Worm (Caenorhabditis elegans): ENCODE data around the gene T12A2.21.

T12A2.21 gene

DNA sequence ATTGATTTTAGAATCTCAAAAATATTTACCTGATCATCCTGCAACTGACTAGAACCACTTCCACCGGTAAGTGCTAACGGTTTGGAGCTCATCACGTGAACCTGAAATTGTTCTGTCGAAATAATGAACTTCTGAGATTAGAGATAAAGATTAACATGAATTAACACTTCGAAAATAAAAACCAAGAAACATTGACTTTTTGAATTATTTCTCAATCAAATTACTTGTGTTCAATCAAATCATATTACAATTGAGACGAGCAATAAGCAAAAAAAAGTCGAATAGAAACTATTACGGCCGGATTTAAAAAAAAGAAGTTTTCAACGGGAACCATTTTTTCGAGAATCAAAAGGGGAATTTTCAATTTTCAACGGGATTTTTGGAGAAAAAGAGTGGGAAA is 9.2 kb upstream of the T12A2.21 start, which contains the start of gene bcas-2:
Gene bcas-2 (minus strand): TSS at position 101 of the 400 bp plus-strand sequence.
- TF ChIP-seq lin-32 (GFP tag; optimal IDR thresholded peaks at IDR 0.05) (no peak), mls-2 (tag; optimal IDR thresholded peaks at IDR 0.05) (no peak), drap-1 (GFP tag; optimal IDR thresholded peaks at IDR 0.05) (no peak)

DNA sequence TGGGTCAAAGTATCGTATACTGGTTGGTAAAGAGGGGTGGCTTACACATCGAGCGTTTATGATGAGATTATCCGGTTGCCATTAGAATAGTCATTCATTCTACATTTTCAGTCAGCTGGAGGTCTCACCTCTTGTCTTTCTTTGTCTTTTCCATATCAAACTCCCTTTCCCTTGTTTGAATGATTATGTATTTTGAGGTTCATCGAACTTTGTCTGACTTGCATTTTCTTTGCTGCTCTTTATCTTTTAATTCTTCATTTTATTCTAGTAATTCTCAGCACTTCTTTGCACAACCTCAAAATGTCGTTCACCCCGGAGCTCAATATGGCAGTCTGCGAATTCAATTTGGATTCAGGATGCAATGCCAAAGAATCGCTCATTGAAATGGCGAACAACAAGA is 4.0 kb upstream of the T12A2.21 start, which contains the start of gene T12A2.3:
Gene T12A2.3 (plus strand): TSS at position 301 of the 400 bp plus-strand sequence.
- TF ChIP-seq ceh-39 (tag; optimal IDR thresholded peaks at IDR 0.05) (no peak), nhr-12 (tag; optimal IDR thresholded peaks at IDR 0.05) (no peak), unc-120 (tag; optimal IDR thresholded peaks at IDR 0.05; ENCODE audit: poor library complexity, severe bottlenecking) (no peak), pha-4 (tag; optimal IDR thresholded peaks at IDR 0.05) (no peak), bed-3 (GFP tag; optimal IDR thresholded peaks at IDR 0.05) (no peak), mep-1 (tag; optimal IDR thresholded peaks at IDR 0.05) (no peak), nhr-76 (tag; optimal IDR thresholded peaks at IDR 0.05) (no peak), elt-1 (tag; optimal IDR thresholded peaks at IDR 0.05; ENCODE audit: borderline replicate concordance, insufficient read depth) (no peak), ceh-43 (GFP tag; optimal IDR thresholded peaks at IDR 0.05) (no peak), tbx-8 (GFP tag; optimal IDR thresholded peaks at IDR 0.05) (no peak), cnd-1 (tag; optimal IDR thresholded peaks at IDR 0.05) (no peak), nhr-237 (tag; optimal IDR thresholded peaks at IDR 0.05) (no peak), drap-1 (GFP tag; optimal IDR thresholded peaks at IDR 0.05) (no peak), sem-2 (GFP tag; optimal IDR thresholded peaks at IDR 0.05) (no peak), nhr-2 (tag; optimal IDR thresholded peaks at IDR 0.05) (no peak), nhr-28 (tag; optimal IDR thresholded peaks at IDR 0.05) (no peak), ces-1 (GFP tag; optimal IDR thresholded peaks at IDR 0.05) (no peak), hlh-1 (tag; optimal IDR thresholded peaks at IDR 0.05) (no peak)

DNA sequence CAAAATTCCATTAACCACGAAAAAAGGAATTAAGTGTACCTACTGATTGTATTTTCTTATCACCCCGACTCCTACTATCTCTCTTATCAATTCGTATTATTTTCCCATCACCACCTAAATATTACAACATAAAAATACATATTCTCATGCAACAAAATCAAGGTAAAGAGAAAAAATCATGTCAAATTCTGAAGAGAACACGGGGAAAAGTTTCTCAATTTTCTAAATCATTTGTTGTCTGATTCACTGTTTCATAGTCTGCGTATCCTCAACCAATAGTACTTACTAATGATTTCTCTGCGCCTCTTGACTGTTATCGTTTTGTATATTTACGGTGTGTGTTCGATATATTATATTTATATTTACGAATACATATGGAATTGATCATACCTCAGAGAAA is 4.7 kb downstream of the T12A2.21 start:
- TF ChIP-seq sem-2 (GFP tag; optimal IDR thresholded peaks at IDR 0.05) (no peak), elt-3 (tag; optimal IDR thresholded peaks at IDR 0.05) (peak; percentile 60), nhr-2 (tag; optimal IDR thresholded peaks at IDR 0.05) (no peak), unc-120 (tag; optimal IDR thresholded peaks at IDR 0.05; ENCODE audit: poor library complexity, severe bottlenecking) (no peak)

DNA sequence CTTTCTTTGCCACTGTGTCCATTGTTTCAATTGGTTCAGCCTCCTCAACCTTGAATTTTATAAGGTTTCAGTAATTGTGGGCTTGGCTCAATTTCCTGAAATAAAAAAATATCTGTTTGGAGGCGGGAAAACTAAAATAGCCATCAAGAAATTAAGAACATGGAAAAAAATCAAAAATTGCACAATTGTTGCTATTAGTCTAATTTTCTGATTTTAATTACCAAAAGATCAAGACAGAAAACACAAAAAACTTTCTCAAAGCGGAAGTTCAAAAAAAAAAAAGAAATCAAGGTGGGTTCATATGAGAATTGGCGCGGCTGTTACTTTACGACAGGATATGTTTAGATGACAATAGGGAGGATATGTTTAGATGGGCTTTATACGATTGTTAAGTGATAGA is 5.7 kb downstream of the T12A2.21 start, which contains the start of gene esyt-2:
Gene esyt-2 (minus strand): TSS at position 101 of the 400 bp plus-strand sequence.
- TF ChIP-seq nhr-12 (tag; optimal IDR thresholded peaks at IDR 0.05) = no peak
- no peak for TF ChIP-seq ham-2 (GFP tag; optimal IDR thresholded peaks at IDR 0.05)
- TF ChIP-seq unc-39 (tag; optimal IDR thresholded peaks at IDR 0.05) = no peak
- no peak for TF ChIP-seq ces-1 (GFP tag; optimal IDR thresholded peaks at IDR 0.05)
- no peak for TF ChIP-seq cnd-1 (tag; optimal IDR thresholded peaks at IDR 0.05)
- no peak for TF ChIP-seq zip-8 (tag; optimal IDR thresholded peaks at IDR 0.05)
- no peak for TF ChIP-seq ztf-11 (tag; optimal IDR thresholded peaks at IDR 0.05)
- no peak for TF ChIP-seq ceh-83 (GFP tag; optimal IDR thresholded peaks at IDR 0.05)
- TF ChIP-seq unc-120 (tag; optimal IDR thresholded peaks at IDR 0.05; ENCODE audit: poor library complexity, severe bottlenecking) = no peak
- TF ChIP-seq mep-1 (tag; optimal IDR thresholded peaks at IDR 0.05) = no peak
- TF ChIP-seq pha-4 (tag; optimal IDR thresholded peaks at IDR 0.05) = no peak
- TF ChIP-seq nhr-237 (tag; optimal IDR thresholded peaks at IDR 0.05) = no peak
- TF ChIP-seq lsy-2 (tag; optimal IDR thresholded peaks at IDR 0.05) = no peak
- no peak for TF ChIP-seq drap-1 (GFP tag; optimal IDR thresholded peaks at IDR 0.05)
- no peak for TF ChIP-seq ceh-43 (GFP tag; optimal IDR thresholded peaks at IDR 0.05)
- TF ChIP-seq nhr-28 (tag; optimal IDR thresholded peaks at IDR 0.05) = no peak
- no peak for TF ChIP-seq bed-3 (GFP tag; optimal IDR thresholded peaks at IDR 0.05)
- no peak for TF ChIP-seq snpc-4 (tag; optimal IDR thresholded peaks at IDR 0.05)
- no peak for TF ChIP-seq M03D4.4 (tag; optimal IDR thresholded peaks at IDR 0.05)
- no peak for TF ChIP-seq hlh-1 (tag; optimal IDR thresholded peaks at IDR 0.05)

DNA sequence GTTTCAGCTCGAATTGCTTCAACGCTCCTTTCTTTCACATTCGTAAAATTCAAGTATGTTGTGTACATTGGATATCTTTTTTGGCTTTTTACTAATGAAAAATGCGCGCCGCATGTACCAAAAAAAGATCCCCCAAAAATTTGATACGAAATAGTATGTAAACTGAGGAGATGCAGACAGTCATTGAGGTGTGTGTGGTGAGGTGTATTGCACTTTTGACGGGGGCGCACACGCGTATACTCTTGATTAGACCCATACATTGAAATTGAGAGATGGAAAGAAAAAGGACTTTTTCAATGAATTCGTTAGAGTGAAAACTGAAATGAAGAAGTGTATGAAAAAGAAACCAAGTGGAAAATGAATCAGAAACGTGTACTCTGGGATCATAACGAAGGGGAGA is 15.1 kb downstream of the T12A2.21 start:
- no peak for TF ChIP-seq ham-2 (GFP tag; optimal IDR thresholded peaks at IDR 0.05)

DNA sequence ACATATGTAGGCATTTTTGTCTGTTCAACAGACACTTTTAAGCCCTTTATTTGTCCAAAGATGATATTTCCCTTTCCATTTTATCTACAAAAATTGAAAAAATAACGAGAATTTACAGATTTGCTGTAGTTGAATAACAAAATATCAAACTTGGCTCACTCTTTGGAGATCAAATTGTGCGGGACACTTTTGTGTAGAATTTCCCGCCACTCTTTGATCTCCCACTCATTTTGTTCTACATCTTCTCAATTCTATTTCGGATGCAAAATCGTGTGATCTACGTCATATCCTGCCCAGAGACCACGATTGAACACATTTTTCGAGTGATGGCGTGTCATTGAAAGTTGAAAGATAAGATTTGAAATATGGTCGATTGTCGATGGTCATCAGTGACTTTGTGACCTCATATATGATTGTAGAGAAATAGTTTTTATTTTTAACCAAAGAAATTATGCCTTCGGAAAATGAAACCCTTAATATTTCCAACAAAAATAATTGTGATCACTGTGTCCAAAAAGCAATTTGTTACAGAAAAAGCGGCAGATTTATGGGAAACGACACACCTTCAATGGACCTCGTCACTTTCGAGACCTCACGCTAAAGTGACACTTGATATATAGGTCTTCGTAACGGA is 19.6 kb downstream of the T12A2.21 start, which contains the start of gene hot-4:
Gene hot-4 (plus strand): TSS at position 584 of the 634 bp plus-strand sequence.
- TF ChIP-seq drap-1 (GFP tag; optimal IDR thresholded peaks at IDR 0.05) (no peak), lsy-2 (tag; optimal IDR thresholded peaks at IDR 0.05) (no peak)
